Worm (Caenorhabditis elegans) whole organism, L2 larva: ENCODE results near the gene dnj-11.

Experiments
- C34F6.9 ChIP-seq: fragments of 150-350 bp; optimal IDR thresholded peaks from 2 replicates; lab custom pipeline; 2014; ENCODE audit warnings: missing biosample characterization, missing genetic modification characterization
- F13H6.1 ChIP-seq: sonication (generic microtip); optimal IDR thresholded peaks from 2 replicates; lab custom pipeline; 2016; ENCODE audit warnings: missing genetic modification characterization, missing compliant biosample characterization
- Y55F3AM.14 ChIP-seq: fragments of 200-800 bp; sonication (Bioruptor generic); optimal IDR thresholded peaks from 2 replicates; lab custom pipeline; 2018; ENCODE audit warnings: mild to moderate bottlenecking, missing genetic modification characterization, missing compliant biosample characterization
- alr-1 ChIP-seq: fragments of 150-350 bp; optimal IDR thresholded peaks from 2 replicates; lab custom pipeline; 2014; ENCODE audit warnings: missing biosample characterization, missing genetic modification characterization
- ama-1 ChIP-seq: fragments of 150-350 bp; optimal IDR thresholded peaks from 2 replicates; lab custom pipeline; 2018; ENCODE audit warnings: inconsistent platforms
- ceh-16 ChIP-seq: fragments of 150-350 bp; optimal IDR thresholded peaks from 2 replicates; lab custom pipeline; 2014; ENCODE audit warnings: missing biosample characterization, missing genetic modification characterization
- ceh-82 ChIP-seq: fragments of 150-350 bp; optimal IDR thresholded peaks from 2 replicates; lab custom pipeline; 2014; ENCODE audit warnings: missing biosample characterization, missing genetic modification characterization
- crh-2 ChIP-seq: sonication (generic microtip); optimal IDR thresholded peaks from 2 replicates; lab custom pipeline; 2017; ENCODE audit warnings: missing biosample characterization, missing genetic modification characterization
- dmd-4 ChIP-seq: sonication (generic microtip); optimal IDR thresholded peaks from 2 replicates; lab custom pipeline; 2017; ENCODE audit warnings: missing biosample characterization, missing genetic modification characterization
- elt-3 ChIP-seq: sonication (generic microtip); optimal IDR thresholded peaks from 2 replicates; lab custom pipeline; 2017; ENCODE audit warnings: missing biosample characterization, missing genetic modification characterization
- fos-1 ChIP-seq: fragments of 150-350 bp; optimal IDR thresholded peaks from 2 replicates; lab custom pipeline; 2014; ENCODE audit warnings: missing biosample characterization, missing genetic modification characterization
- gmeb-1 ChIP-seq: fragments of 150-350 bp; optimal IDR thresholded peaks from 2 replicates; lab custom pipeline; 2014; ENCODE audit warnings: missing biosample characterization, missing genetic modification characterization
- lin-11 ChIP-seq: fragments of 150-350 bp; sonication (generic microtip); optimal IDR thresholded peaks from 2 replicates; lab custom pipeline; 2014; ENCODE audit warnings: missing biosample characterization, missing genetic modification characterization, inconsistent platforms, mixed read lengths
- lsy-2 ChIP-seq, 2 experiments: fragments of 150-350 bp in 1 of 2; sonication (generic microtip) in 1 of 2; optimal IDR thresholded peaks; 2 replicates each; lab custom pipeline; 2014 to 2017; ENCODE audit warnings: missing biosample characterization in 2 of 2, missing genetic modification characterization in 2 of 2
- mab-5 ChIP-seq: fragments of 150-350 bp; optimal IDR thresholded peaks from 2 replicates; lab custom pipeline; 2014; ENCODE audit warnings: missing biosample characterization, missing genetic modification characterization
- mbf-1 ChIP-seq: sonication (generic microtip); optimal IDR thresholded peaks from 2 replicates; lab custom pipeline; 2017; ENCODE audit warnings: missing biosample characterization, missing genetic modification characterization
- nhr-11 ChIP-seq: fragments of 150-350 bp; optimal IDR thresholded peaks from 2 replicates; lab custom pipeline; 2014; ENCODE audit warnings: missing biosample characterization, missing genetic modification characterization
- nhr-129 ChIP-seq: fragments of 150-350 bp; optimal IDR thresholded peaks from 2 replicates; lab custom pipeline; 2014; ENCODE audit warnings: missing biosample characterization, missing genetic modification characterization
- nhr-23 ChIP-seq: fragments of 150-350 bp; optimal IDR thresholded peaks from 2 replicates; lab custom pipeline; 2014; ENCODE audit warnings: missing biosample characterization, missing genetic modification reagents, missing genetic modification characterization
- nhr-25 ChIP-seq: fragments of 150-350 bp; sonication (generic microtip); optimal IDR thresholded peaks from 3 replicates; lab custom pipeline; 2014; ENCODE audit warnings: missing biosample characterization, missing genetic modification characterization
- peb-1 ChIP-seq: fragments of 150-350 bp; optimal IDR thresholded peaks from 2 replicates; lab custom pipeline; 2014; ENCODE audit warnings: missing biosample characterization, missing genetic modification characterization
- sma-3 ChIP-seq: sonication (generic microtip); optimal IDR thresholded peaks from 2 replicates; lab custom pipeline; 2016; ENCODE audit warnings: missing genetic modification reagents, missing genetic modification characterization, missing compliant biosample characterization
- sma-9 ChIP-seq, 2 experiments: fragments of 150-350 bp in 1 of 2; sonication (generic microtip) in 1 of 2; optimal IDR thresholded peaks; 2 replicates each; lab custom pipeline; 2014 to 2016; ENCODE audit warnings: missing genetic modification characterization in 2 of 2, mild to moderate bottlenecking in 1 of 2, missing biosample characterization in 1 of 2, missing compliant biosample characterization in 1 of 2, missing genetic modification reagents in 1 of 2, moderate library complexity in 1 of 2
- snpc-4 ChIP-seq: fragments of 150-350 bp; optimal IDR thresholded peaks from 2 replicates; lab custom pipeline; 2014; ENCODE audit warnings: missing biosample characterization, missing genetic modification characterization
- unc-55 ChIP-seq: fragments of 150-350 bp; sonication (generic microtip); optimal IDR thresholded peaks from 3 replicates; lab custom pipeline; 2014; ENCODE audit warnings: missing biosample characterization, missing genetic modification reagents, missing genetic modification characterization
- zag-1 ChIP-seq: fragments of 150-350 bp; optimal IDR thresholded peaks from 2 replicates; lab custom pipeline; 2014; ENCODE audit warnings: missing biosample characterization, missing genetic modification characterization
- ztf-1 ChIP-seq: fragments of 200-800 bp; sonication (Bioruptor generic); conservative IDR thresholded peaks from 2 replicates; pipeline ENCODE4 v1.3.6; 2022; ENCODE audit warnings: missing genetic modification characterization, missing compliant biosample characterization
- ztf-11 ChIP-seq: sonication (generic microtip); optimal IDR thresholded peaks from 2 replicates; lab custom pipeline; 2017; ENCODE audit warnings: missing biosample characterization, missing genetic modification characterization
- ztf-4 ChIP-seq: fragments of 150-350 bp; optimal IDR thresholded peaks from 2 replicates; lab custom pipeline; 2014; ENCODE audit warnings: missing biosample characterization, missing genetic modification characterization

dnj-11 gene

DNA sequence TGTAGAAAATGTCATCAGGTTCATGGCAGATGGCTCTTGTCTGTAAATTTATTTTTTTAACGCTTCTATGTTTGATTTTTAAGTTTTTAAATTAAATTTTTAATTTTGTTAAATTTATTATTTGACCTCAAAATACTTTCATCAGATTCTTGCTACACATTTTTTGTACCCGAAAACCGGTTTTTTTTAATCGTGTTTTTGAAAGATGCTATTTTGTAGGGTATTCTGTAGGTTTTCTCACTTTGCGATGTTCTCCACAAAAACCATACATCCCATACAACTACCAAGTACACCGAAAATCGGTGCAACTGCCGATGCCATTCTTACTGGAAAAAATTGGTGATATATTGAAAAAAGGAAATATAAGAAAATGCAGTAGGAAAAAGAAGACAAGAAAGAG, 20.2 kb downstream of the dnj-11 start, which contains the start of gene nstp-2:
nstp-2 (minus strand) TSS at position 326 of the 400 bp plus-strand sequence.
- no peak for TF ChIP-seq lsy-2 (tag; optimal IDR thresholded peaks at IDR 0.05; lab: Kevin White, UChicago)
- TF ChIP-seq nhr-129 (tag; lab: Kevin White, UChicago) = no peak
- TF ChIP-seq dmd-4 (tag; lab: Kevin White, UChicago) = no peak
- TF ChIP-seq sma-3 (GFP tag; lab: Kevin White, UChicago) = no peak
- no peak for TF ChIP-seq lin-11
- TF ChIP-seq, all 48 proteins: peak for 0

ce11 chrIV:6606587-6606986, 20.9 kb downstream of the dnj-11 start:
- no peak for TF ChIP-seq peb-1
- TF ChIP-seq F13H6.1 (tag; lab: Kevin White, UChicago) = no peak
- no peak for TF ChIP-seq nhr-11
- no peak for TF ChIP-seq ztf-11 (tag; lab: Kevin White, UChicago)
- TF ChIP-seq Y55F3AM.14 = no peak
- TF ChIP-seq nhr-25 (tag; lab: Kevin White, UChicago) = peak; percentile 17
- no peak for TF ChIP-seq alr-1 (tag; lab: Kevin White, UChicago)
- TF ChIP-seq snpc-4 (tag; lab: Kevin White, UChicago) = no peak
- TF ChIP-seq ama-1 (lab: Kevin White, UChicago) = no peak
- no peak for TF ChIP-seq sma-9 (GFP tag; optimal IDR thresholded peaks at IDR 0.05; lab: Kevin White, UChicago)
- TF ChIP-seq sma-9 (tag; optimal IDR thresholded peaks at IDR 0.05; lab: Kevin White, UChicago) = no peak
- no peak for TF ChIP-seq crh-2 (tag; lab: Kevin White, UChicago)
- peak; percentile 10 for TF ChIP-seq C34F6.9
- no peak for TF ChIP-seq mbf-1 (tag; lab: Kevin White, UChicago)

DNA sequence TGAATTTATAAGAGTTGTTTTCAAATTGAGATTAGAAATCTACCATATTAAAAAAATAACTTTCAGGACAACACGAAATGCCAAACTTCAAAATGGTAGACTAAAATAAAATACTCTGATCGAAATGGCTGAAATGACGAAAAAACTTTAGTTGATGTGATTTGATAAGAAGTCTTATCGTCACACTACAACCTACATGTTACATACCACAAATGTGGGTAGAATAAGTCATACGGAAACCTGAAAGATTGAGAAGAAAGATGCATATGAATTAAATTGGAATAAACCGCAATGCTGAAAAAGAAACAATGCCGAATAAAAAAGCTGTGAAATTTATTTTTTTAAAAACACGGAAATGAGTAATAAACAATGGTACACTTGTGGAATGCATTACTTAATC, 21.4 kb downstream of the dnj-11 start:
- peak; percentile 18 for TF ChIP-seq fos-1 (tag; lab: Kevin White, UChicago)
- no peak for TF ChIP-seq nhr-23 (tag; lab: Kevin White, UChicago)

DNA sequence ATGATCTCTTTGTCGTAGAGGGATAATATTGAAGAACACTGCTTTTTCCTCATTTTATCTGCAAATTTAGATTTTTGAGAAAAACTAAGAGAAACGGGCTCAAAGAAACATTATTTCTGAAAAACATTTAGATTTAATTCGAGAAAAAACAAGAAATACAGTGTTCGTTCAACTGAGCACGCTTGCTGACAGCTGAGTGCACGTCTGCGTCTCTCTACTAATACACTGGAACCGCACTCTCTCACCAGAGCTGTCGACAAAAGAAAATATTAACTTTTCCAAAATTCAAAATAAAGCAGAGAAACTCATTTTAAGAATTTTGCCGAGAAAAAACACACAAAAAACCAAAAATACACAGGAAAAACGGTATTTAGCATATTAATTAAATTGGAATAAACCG, 27.6 kb downstream of the dnj-11 start, which contains the start of gene drh-1:
drh-1 (minus strand) TSS at position 58 of the 400 bp plus-strand sequence.
- TF ChIP-seq unc-55 (GFP tag; lab: Kevin White, UChicago) (no peak), nhr-11 (no peak), ztf-11 (tag; lab: Kevin White, UChicago) (no peak), elt-3 (no peak), lin-11 (no peak), zag-1 (tag; lab: Kevin White, UChicago) (no peak), ama-1 (lab: Kevin White, UChicago) (no peak), Y55F3AM.14 (no peak), lsy-2 (tag; optimal IDR thresholded peaks at IDR 0.05; lab: Kevin White, UChicago) (peak in 1 of 2 experiments; percentile 64), mbf-1 (tag; lab: Kevin White, UChicago) (no peak), ceh-82 (tag; lab: Kevin White, UChicago) (no peak), C34F6.9 (peak; percentile 51)
- TF ChIP-seq, all 48 proteins: peak for 2

- TF ChIP-seq sma-3 (GFP tag; lab: Kevin White, UChicago) (no peak), ztf-1 (GFP tag; lab: Robert Waterston, UW) (no peak), ztf-11 (tag; lab: Kevin White, UChicago) (no peak), ceh-82 (tag; lab: Kevin White, UChicago) (no peak), nhr-25 (tag; lab: Kevin White, UChicago) (no peak), ceh-16 (no peak), fos-1 (tag; lab: Kevin White, UChicago) (peak; percentile 22), mbf-1 (tag; lab: Kevin White, UChicago) (no peak), ztf-4 (no peak), crh-2 (tag; lab: Kevin White, UChicago) (peak; percentile 22), lsy-2 (tag; optimal IDR thresholded peaks at IDR 0.05; lab: Kevin White, UChicago) (peak in 1 of 2 experiments; percentile 18), unc-55 (GFP tag; lab: Kevin White, UChicago) (peak; percentile 38), mab-5 (tag; lab: Kevin White, UChicago) (no peak), nhr-129 (tag; lab: Kevin White, UChicago) (peak; percentile 52), gmeb-1 (tag; lab: Kevin White, UChicago) (peak; percentile 11)
Observed at ce11 chrIV:6618607-6619006, 32.9 kb downstream of the dnj-11 start.

- TF ChIP-seq lsy-2 (tag; optimal IDR thresholded peaks at IDR 0.05; lab: Kevin White, UChicago) (no peak), F13H6.1 (tag; lab: Kevin White, UChicago) (no peak)
Observed at ce11 chrIV:6621252-6621651, 35.6 kb downstream of the dnj-11 start, which contains the start of gene C01B10.3. Gene C01B10.3, minus strand, starts transcription at chrIV:6621352.
